Fruit fly (Drosophila melanogaster) whole organism: ENCODE measurements around the gene Ir94d.

Experiments used
- CG8478 ChIP-seq: fragments of >200 bp; optimal IDR thresholded peaks from 2 replicates; lab custom pipeline; 2018; ENCODE audit warnings: inconsistent platforms
- Dll ChIP-seq: fragments of >200 bp; optimal IDR thresholded peaks from 2 replicates; lab custom pipeline; 2017
- EcR ChIP-seq, 2 experiments: fragments of >200 bp; optimal IDR thresholded peaks; 2 replicates each; lab custom pipeline; 2017; ENCODE audit warnings: missing biosample characterization in 2 of 2, missing genetic modification characterization in 2 of 2, missing genetic modification reagents in 2 of 2
- pan ChIP-seq: fragments of >200 bp; optimal IDR thresholded peaks from 2 replicates; lab custom pipeline; 2017
- psq ChIP-seq: fragments of >200 bp; optimal IDR thresholded peaks from 2 replicates; lab custom pipeline; 2017
- usp ChIP-seq: fragments of >200 bp; optimal IDR thresholded peaks from 2 replicates; lab custom pipeline; 2017; ENCODE audit warnings: missing biosample characterization, missing genetic modification characterization, mixed read lengths

Gene Ir94d

DNA sequence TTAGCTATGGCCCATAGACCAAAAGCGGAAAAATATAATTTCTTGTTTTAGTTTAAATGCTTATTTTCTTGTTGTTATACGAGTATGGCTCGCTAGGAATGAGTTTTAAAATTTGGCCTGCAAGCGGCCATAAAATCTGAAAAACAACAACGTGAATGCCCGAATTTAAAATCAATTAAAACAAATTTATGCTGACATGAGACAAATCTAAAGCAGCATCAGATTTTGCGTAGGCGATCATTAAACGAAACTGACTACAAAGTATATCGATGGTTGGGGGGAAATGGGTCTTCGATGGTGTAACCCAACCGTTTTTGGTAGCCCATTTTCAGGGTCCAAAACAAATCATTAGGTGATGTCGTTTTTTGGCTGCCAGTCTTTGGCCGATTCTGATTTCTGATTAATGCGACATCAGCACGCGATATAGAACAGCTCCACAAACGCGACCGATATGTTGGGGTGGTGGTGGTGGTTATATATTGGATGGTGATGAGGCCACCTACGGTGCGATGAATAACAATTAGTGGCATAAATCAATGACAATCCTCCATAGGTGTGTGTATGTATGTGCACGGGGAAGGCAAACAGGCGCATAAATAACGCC is 35.7 kb downstream of the Ir94d start:
- TF ChIP-seq Dll (no peak), psq (lab: Kevin White, UChicago) (no peak), CG8478 (lab: Kevin White, UChicago) (no peak), usp (GFP tag; lab: Kevin White, UChicago) (no peak), pan (lab: Kevin White, UChicago) (no peak), EcR (GFP tag; optimal IDR thresholded peaks at IDR 0.05; lab: Kevin White, UChicago) (no peak)

DNA sequence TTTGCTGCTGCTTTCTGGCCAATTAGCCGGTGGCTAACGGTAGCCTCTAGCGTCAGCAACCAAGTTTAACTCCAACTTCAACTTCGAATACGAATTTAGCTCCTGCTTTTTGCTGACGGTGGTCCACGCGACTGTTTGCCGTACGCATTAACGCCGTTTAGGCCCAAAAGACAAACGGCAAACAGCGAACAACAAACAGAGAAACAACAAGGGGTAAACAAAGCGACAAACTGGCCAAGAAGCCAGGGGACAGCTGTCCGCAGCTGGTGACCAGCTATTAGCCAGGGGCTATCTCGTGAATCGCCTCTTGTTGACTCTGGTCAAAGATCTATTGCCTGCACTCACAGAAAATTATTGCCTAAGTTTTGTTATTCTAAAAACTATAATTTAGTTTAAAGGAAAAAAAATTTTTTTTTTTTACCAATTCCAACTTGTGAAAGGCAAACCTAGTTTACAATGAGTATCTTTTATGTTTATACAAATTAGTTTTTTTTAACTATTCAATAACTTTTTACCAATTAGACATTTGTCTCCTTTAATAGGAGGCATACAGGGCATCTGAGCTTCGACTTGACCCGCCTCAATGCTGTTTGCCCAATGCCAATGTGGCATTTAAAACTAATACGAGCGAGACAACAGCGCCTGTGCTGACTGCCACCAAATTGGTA is 42.8 kb downstream of the Ir94d start:
- TF ChIP-seq psq (lab: Kevin White, UChicago) = no peak
- TF ChIP-seq CG8478 (lab: Kevin White, UChicago) = no peak
- TF ChIP-seq pan (lab: Kevin White, UChicago) = no peak
- no peak for TF ChIP-seq usp (GFP tag; lab: Kevin White, UChicago)
- no peak for TF ChIP-seq EcR (GFP tag; optimal IDR thresholded peaks at IDR 0.05; lab: Kevin White, UChicago)
- no peak for TF ChIP-seq Dll
